Worm (Caenorhabditis elegans): Measurements from ENCODE around the gene D1054.3.

Gene D1054.3

DNA sequence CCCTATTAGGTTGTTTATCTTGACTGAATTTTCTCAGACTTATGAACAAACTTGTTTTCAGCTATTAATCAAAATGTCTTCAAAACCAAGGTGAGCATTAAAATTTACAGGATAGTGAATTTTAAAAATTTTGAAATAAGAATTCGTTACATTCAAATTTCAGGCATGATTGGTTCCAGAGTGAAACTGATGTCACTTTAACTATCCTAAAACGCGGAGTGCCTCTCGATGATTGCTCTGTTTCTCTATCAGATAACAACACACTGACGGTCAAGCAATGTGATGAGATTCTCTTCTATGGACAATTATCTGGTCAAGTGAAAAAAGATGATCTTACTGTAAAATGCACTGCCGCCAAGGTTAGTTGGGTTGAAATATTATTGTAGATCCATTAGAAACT, at the start of gene D1054.3:
Gene D1054.3, plus strand, starts transcription at position 62 of the 400 bp plus-strand sequence.
- no peak for TF ChIP-seq ztf-11 (tag; optimal IDR thresholded peaks at IDR 0.05)
- TF ChIP-seq lin-39 (tag; optimal IDR thresholded peaks at IDR 0.05): no peak
- no peak for TF ChIP-seq lin-15B (tag; optimal IDR thresholded peaks at IDR 0.05)
- TF ChIP-seq ceh-16 (tag; optimal IDR thresholded peaks at IDR 0.05): no peak
- no peak for TF ChIP-seq nfya-1 (tag; optimal IDR thresholded peaks at IDR 0.05; ENCODE audit: insufficient read depth)
- no peak for TF ChIP-seq jun-1 (tag; optimal IDR thresholded peaks at IDR 0.05)
- TF ChIP-seq snpc-4 (tag; optimal IDR thresholded peaks at IDR 0.05): no peak
- no peak for TF ChIP-seq nhr-11 (tag; optimal IDR thresholded peaks at IDR 0.05)
- no peak for TF ChIP-seq fos-1 (tag; optimal IDR thresholded peaks at IDR 0.05)
- no peak for TF ChIP-seq ZK546.5 (tag; optimal IDR thresholded peaks at IDR 0.05)
- no peak for TF ChIP-seq zag-1 (tag; optimal IDR thresholded peaks at IDR 0.05)
- no peak for TF ChIP-seq nhr-12 (tag; optimal IDR thresholded peaks at IDR 0.05)
- no peak for TF ChIP-seq unc-39 (tag; optimal IDR thresholded peaks at IDR 0.05)
- no peak for TF ChIP-seq ceh-9 (tag; optimal IDR thresholded peaks at IDR 0.05)
- TF ChIP-seq nhr-25 (tag; optimal IDR thresholded peaks at IDR 0.05): no peak
- TF ChIP-seq nhr-77 (tag; optimal IDR thresholded peaks at IDR 0.05): no peak
- TF ChIP-seq fkh-2 (tag; optimal IDR thresholded peaks at IDR 0.05): no peak

DNA sequence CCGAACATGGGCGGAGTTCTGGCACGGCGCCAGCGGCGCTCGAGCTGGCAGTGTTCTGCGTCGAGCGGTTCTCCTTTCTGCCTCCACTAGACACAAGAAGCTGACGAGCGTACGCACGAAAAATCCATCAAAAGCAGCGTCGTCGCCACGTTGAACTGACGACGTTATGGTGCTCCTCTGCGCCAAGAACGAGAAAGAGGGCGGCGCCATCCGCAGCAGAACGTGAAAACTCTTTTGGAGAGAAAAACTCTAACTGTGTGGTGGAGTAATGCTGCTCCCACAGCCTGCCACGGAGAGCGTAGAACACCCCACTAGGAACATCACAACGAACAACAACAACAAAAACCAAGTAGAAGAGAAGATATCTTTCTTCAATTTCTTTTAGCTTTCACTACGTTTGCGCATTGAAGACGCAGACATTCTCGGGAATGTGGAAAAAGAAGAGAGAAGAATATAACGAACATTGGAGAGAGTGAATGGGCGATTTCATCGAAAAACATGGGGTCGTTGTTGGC, 49.3 kb upstream of the D1054.3 start:
- TF ChIP-seq nfya-1 (tag; optimal IDR thresholded peaks at IDR 0.05; ENCODE audit: insufficient read depth) (peak; percentile 37), ceh-9 (tag; optimal IDR thresholded peaks at IDR 0.05) (no peak), egl-5 (tag; optimal IDR thresholded peaks at IDR 0.05) (peak; percentile 71), ama-1 (optimal IDR thresholded peaks at IDR 0.05) (peak; percentile 66), nhr-43 (tag; optimal IDR thresholded peaks at IDR 0.05; ENCODE audit: poor library complexity, severe bottlenecking) (peak; percentile 11), ztf-4 (tag; optimal IDR thresholded peaks at IDR 0.05) (no peak), lin-39 (tag; optimal IDR thresholded peaks at IDR 0.05) (peak; percentile 90), mdl-1 (tag; optimal IDR thresholded peaks at IDR 0.05) (peak; percentile 27), nhr-23 (tag; optimal IDR thresholded peaks at IDR 0.05) (peak; percentile 73), pha-4 (tag; optimal IDR thresholded peaks at IDR 0.05) (no peak)

ce11 chrV:10722595-10722994, 48.7 kb upstream of the D1054.3 start:
- no peak for TF ChIP-seq nfya-1 (tag; optimal IDR thresholded peaks at IDR 0.05; ENCODE audit: insufficient read depth)
- TF ChIP-seq nhr-43 (tag; optimal IDR thresholded peaks at IDR 0.05; ENCODE audit: poor library complexity, severe bottlenecking): peak; percentile 70
- no peak for TF ChIP-seq lsy-12 (tag; optimal IDR thresholded peaks at IDR 0.05)
- TF ChIP-seq ztf-11 (tag; optimal IDR thresholded peaks at IDR 0.05): no peak
- no peak for TF ChIP-seq daf-12 (tag; optimal IDR thresholded peaks at IDR 0.05)
- peak; percentile 5 for TF ChIP-seq hmg-11 (tag; optimal IDR thresholded peaks at IDR 0.05)
- peak; percentile 51 for TF ChIP-seq nhr-25 (tag; optimal IDR thresholded peaks at IDR 0.05)
- peak; percentile 70 for TF ChIP-seq pha-4 (tag; optimal IDR thresholded peaks at IDR 0.05)
- no peak for TF ChIP-seq ceh-82 (tag; optimal IDR thresholded peaks at IDR 0.05)
- no peak for TF ChIP-seq nhr-28 (tag; optimal IDR thresholded peaks at IDR 0.05)

DNA sequence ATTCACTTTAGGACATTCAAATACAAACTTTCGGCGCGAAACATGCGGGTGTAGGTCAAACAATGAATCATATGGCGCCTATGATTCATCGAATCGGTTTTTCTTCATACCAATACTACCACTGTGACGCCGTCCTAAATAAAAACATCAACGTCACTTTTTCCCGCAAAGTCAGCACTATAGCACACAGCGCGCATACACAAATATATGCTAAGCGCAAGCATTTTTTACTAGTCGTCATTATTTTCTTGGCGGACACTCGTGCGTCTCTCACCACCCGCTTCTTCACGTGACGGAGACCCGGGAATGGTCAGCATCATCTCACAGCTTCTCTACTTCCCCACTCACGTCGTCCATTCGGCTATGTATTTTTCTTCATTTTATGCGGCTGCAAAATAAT, 48.1 kb upstream of the D1054.3 start:
- TF ChIP-seq pha-4 (tag; optimal IDR thresholded peaks at IDR 0.05): peak; percentile 48
- no peak for TF ChIP-seq R02D3.7 (tag; optimal IDR thresholded peaks at IDR 0.05)
- no peak for TF ChIP-seq tbx-2 (tag; optimal IDR thresholded peaks at IDR 0.05)
- no peak for TF ChIP-seq ZK546.5 (tag; optimal IDR thresholded peaks at IDR 0.05)
- no peak for TF ChIP-seq nhr-76 (tag; optimal IDR thresholded peaks at IDR 0.05)
- TF ChIP-seq ceh-9 (tag; optimal IDR thresholded peaks at IDR 0.05): no peak
- TF ChIP-seq elt-1 (tag; optimal IDR thresholded peaks at IDR 0.05): no peak
- no peak for TF ChIP-seq skn-1 (tag; optimal IDR thresholded peaks at IDR 0.05)
- peak; percentile 42 for TF ChIP-seq lin-39 (tag; optimal IDR thresholded peaks at IDR 0.05)
- no peak for TF ChIP-seq nhr-25 (tag; optimal IDR thresholded peaks at IDR 0.05)
- no peak for TF ChIP-seq jun-1 (tag; optimal IDR thresholded peaks at IDR 0.05)
- peak; percentile 28 for TF ChIP-seq nfya-1 (tag; optimal IDR thresholded peaks at IDR 0.05; ENCODE audit: insufficient read depth)

DNA sequence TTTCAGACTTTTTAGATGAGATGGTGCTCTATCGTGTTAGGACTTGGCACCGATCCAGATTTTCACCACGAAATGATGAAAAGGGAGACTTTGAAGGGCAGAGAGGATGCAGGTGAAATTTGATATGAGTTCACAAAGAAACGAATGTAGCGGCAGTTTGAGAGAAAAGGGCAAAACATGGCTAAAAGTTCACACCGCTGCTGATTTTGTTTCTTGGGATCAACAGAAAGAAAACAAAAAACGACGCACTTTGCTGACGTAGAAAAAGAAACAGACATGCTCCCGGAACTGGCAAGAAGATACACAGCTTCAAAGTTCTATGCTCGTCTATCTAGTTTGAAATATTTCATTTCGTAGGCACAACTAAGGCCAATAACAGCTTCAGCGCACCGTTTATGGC, 47.7 kb upstream of the D1054.3 start:
- no peak for TF ChIP-seq elt-1 (tag; optimal IDR thresholded peaks at IDR 0.05)
- no peak for TF ChIP-seq skn-1 (tag; optimal IDR thresholded peaks at IDR 0.05)
- TF ChIP-seq lin-39 (tag; optimal IDR thresholded peaks at IDR 0.05): no peak
- TF ChIP-seq nhr-11 (tag; optimal IDR thresholded peaks at IDR 0.05): no peak
- no peak for TF ChIP-seq egl-5 (tag; optimal IDR thresholded peaks at IDR 0.05)
- no peak for TF ChIP-seq pqm-1 (tag; optimal IDR thresholded peaks at IDR 0.05)
- TF ChIP-seq mdl-1 (tag; optimal IDR thresholded peaks at IDR 0.05): no peak
- TF ChIP-seq nhr-67 (tag; optimal IDR thresholded peaks at IDR 0.05): no peak
- TF ChIP-seq ceh-16 (tag; optimal IDR thresholded peaks at IDR 0.05): no peak
- no peak for TF ChIP-seq elt-3 (tag; optimal IDR thresholded peaks at IDR 0.05)
